Worm (Caenorhabditis elegans) whole organism, late embryonic: Measurements from ENCODE around the gene D1054.8.
A peak's percentile ranks its signal among the peaks of the same experiment; 100 is the strongest.

ENCODE experiments used
- C38D4.7 ChIP-seq: fragments of 200-800 bp; sonication (Bioruptor generic); optimal IDR thresholded peaks from 2 replicates; lab custom pipeline; 2018; ENCODE audit warnings: mild to moderate bottlenecking, missing genetic modification characterization, moderate library complexity, missing compliant biosample characterization
- K09A11.1 ChIP-seq: sonication (generic microtip); optimal IDR thresholded peaks from 2 replicates; lab custom pipeline; 2017; ENCODE audit warnings: antibody characterized with exemption, mild to moderate bottlenecking, missing genetic modification characterization, missing compliant biosample characterization; ENCODE audit not compliant: insufficient read depth
- ceh-14 ChIP-seq: sonication (generic microtip); optimal IDR thresholded peaks from 2 replicates; lab custom pipeline; 2016; ENCODE audit warnings: missing genotype, missing genetic modification characterization, missing compliant biosample characterization
- ceh-19 ChIP-seq: fragments of 200-800 bp; sonication (Bioruptor generic); optimal IDR thresholded peaks from 2 replicates; lab custom pipeline; 2018; ENCODE audit warnings: mild to moderate bottlenecking, missing genetic modification characterization, missing compliant biosample characterization
- ceh-22 ChIP-seq: sonication (generic microtip); optimal IDR thresholded peaks from 2 replicates; lab custom pipeline; 2017; ENCODE audit warnings: missing biosample characterization, missing genetic modification characterization
- ceh-24 ChIP-seq: sonication (generic microtip); optimal IDR thresholded peaks from 2 replicates; lab custom pipeline; 2016; ENCODE audit warnings: mild to moderate bottlenecking, missing genetic modification characterization, missing compliant biosample characterization
- ceh-31 ChIP-seq: sonication (generic microtip); optimal IDR thresholded peaks from 2 replicates; lab custom pipeline; 2016; ENCODE audit warnings: missing genetic modification characterization, missing compliant biosample characterization
- ceh-9 ChIP-seq: sonication (generic microtip); optimal IDR thresholded peaks from 2 replicates; lab custom pipeline; 2016; ENCODE audit warnings: mild to moderate bottlenecking, missing genetic modification characterization, inconsistent platforms, missing compliant biosample characterization
- che-1 ChIP-seq: sonication (generic microtip); optimal IDR thresholded peaks from 2 replicates; lab custom pipeline; 2016; ENCODE audit warnings: mild to moderate bottlenecking, missing genetic modification characterization, missing compliant biosample characterization
- dve-1 ChIP-seq: sonication (generic microtip); optimal IDR thresholded peaks from 2 replicates; lab custom pipeline; 2017; ENCODE audit warnings: antibody characterized with exemption, mild to moderate bottlenecking, missing genetic modification characterization, missing compliant biosample characterization
- elt-2 ChIP-seq: sonication (generic microtip); optimal IDR thresholded peaks from 2 replicates; lab custom pipeline; 2016; ENCODE audit warnings: missing genetic modification reagents, missing genetic modification characterization, missing compliant biosample characterization
- elt-4 ChIP-seq: sonication (generic microtip); optimal IDR thresholded peaks from 2 replicates; lab custom pipeline; 2016; ENCODE audit warnings: missing genetic modification characterization, missing compliant biosample characterization
- ets-4 ChIP-seq: sonication (generic microtip); optimal IDR thresholded peaks from 2 replicates; lab custom pipeline; 2016; ENCODE audit warnings: missing genetic modification characterization, missing compliant biosample characterization
- fax-1 ChIP-seq: sonication (generic microtip); optimal IDR thresholded peaks from 2 replicates; lab custom pipeline; 2016; ENCODE audit warnings: missing genotype, missing genetic modification characterization, missing compliant biosample characterization
- fkh-10 ChIP-seq: fragments of 150-350 bp; optimal IDR thresholded peaks from 2 replicates; lab custom pipeline; 2014; ENCODE audit warnings: missing biosample characterization, missing genetic modification reagents, missing genetic modification characterization
- fkh-6 ChIP-seq: sonication (generic microtip); optimal IDR thresholded peaks from 2 replicates; lab custom pipeline; 2016; ENCODE audit warnings: missing genetic modification characterization, missing compliant biosample characterization
- hlh-13 ChIP-seq: fragments of 200-800 bp; sonication (Bioruptor generic); optimal IDR thresholded peaks from 2 replicates; lab custom pipeline; 2018; ENCODE audit warnings: mild to moderate bottlenecking, missing genetic modification characterization, missing compliant biosample characterization
- hlh-15 ChIP-seq: sonication (generic microtip); optimal IDR thresholded peaks from 2 replicates; lab custom pipeline; 2016; ENCODE audit warnings: missing genetic modification characterization, missing compliant biosample characterization
- hlh-30 ChIP-seq: sonication (generic microtip); optimal IDR thresholded peaks from 2 replicates; lab custom pipeline; 2017; ENCODE audit warnings: antibody characterized with exemption, missing genetic modification characterization, missing compliant biosample characterization; ENCODE audit not compliant: insufficient read depth
- hlh-6 ChIP-seq: sonication (generic microtip); optimal IDR thresholded peaks from 2 replicates; lab custom pipeline; 2016; ENCODE audit warnings: missing genotype, missing genetic modification characterization, missing compliant biosample characterization
- hlh-8 ChIP-seq: sonication (generic microtip); optimal IDR thresholded peaks from 2 replicates; lab custom pipeline; 2016; ENCODE audit warnings: missing genotype, missing genetic modification characterization, missing compliant biosample characterization
- lim-6 ChIP-seq: sonication (generic microtip); optimal IDR thresholded peaks from 2 replicates; lab custom pipeline; 2016; ENCODE audit warnings: missing genetic modification characterization, missing compliant biosample characterization
- lin-11 ChIP-seq: fragments of 200-800 bp; sonication (Bioruptor generic); optimal IDR thresholded peaks from 2 replicates; lab custom pipeline; 2018; ENCODE audit warnings: mild to moderate bottlenecking, missing genetic modification characterization, missing compliant biosample characterization
- nfya-1 ChIP-seq: sonication (generic microtip); optimal IDR thresholded peaks from 2 replicates; lab custom pipeline; 2017; ENCODE audit warnings: missing genetic modification characterization, mild to moderate bottlenecking, missing compliant biosample characterization, antibody characterized with exemption, moderate library complexity
- nhr-11 ChIP-seq: fragments of 150-350 bp; optimal IDR thresholded peaks from 2 replicates; lab custom pipeline; 2014; ENCODE audit warnings: missing biosample characterization, missing genetic modification characterization
- npax-4 ChIP-seq: sonication (generic microtip); optimal IDR thresholded peaks from 2 replicates; lab custom pipeline; 2016; ENCODE audit warnings: missing genetic modification characterization, missing compliant biosample characterization
- odd-2 ChIP-seq: sonication (generic microtip); optimal IDR thresholded peaks from 2 replicates; lab custom pipeline; 2017; ENCODE audit warnings: antibody characterized with exemption, mild to moderate bottlenecking, missing genetic modification characterization, missing compliant biosample characterization
- pha-2 ChIP-seq: sonication (generic microtip); optimal IDR thresholded peaks from 2 replicates; lab custom pipeline; 2017; ENCODE audit warnings: mild to moderate bottlenecking, missing genetic modification characterization, missing compliant biosample characterization
- pha-4 ChIP-seq: fragments of 150-350 bp; optimal IDR thresholded peaks from 2 replicates; lab custom pipeline; 2018; ENCODE audit warnings: missing biosample characterization, missing genetic modification reagents, missing genetic modification characterization
- pqm-1 ChIP-seq: sonication (generic microtip); optimal IDR thresholded peaks from 2 replicates; lab custom pipeline; 2016; ENCODE audit warnings: missing genetic modification characterization, missing compliant biosample characterization
- ref-2 ChIP-seq: sonication (generic microtip); optimal IDR thresholded peaks from 2 replicates; lab custom pipeline; 2016; ENCODE audit warnings: missing genetic modification characterization, missing compliant biosample characterization
- sox-2 ChIP-seq: fragments of 200-800 bp; sonication (Bioruptor generic); IDR thresholded peaks from 2 replicates; pipeline ENCODE4 v1.3.6; 2022; ENCODE audit warnings: missing genetic modification reagents, missing genetic modification characterization, missing compliant biosample characterization
- syd-9 ChIP-seq: sonication (generic microtip); optimal IDR thresholded peaks from 2 replicates; lab custom pipeline; 2016; ENCODE audit warnings: mild to moderate bottlenecking, missing genetic modification characterization, moderate library complexity, missing compliant biosample characterization
- tbx-2 ChIP-seq: sonication (generic microtip); optimal IDR thresholded peaks from 2 replicates; lab custom pipeline; 2016; ENCODE audit warnings: missing genetic modification characterization, missing compliant biosample characterization
- tbx-7 ChIP-seq: sonication (generic microtip); optimal IDR thresholded peaks from 2 replicates; lab custom pipeline; 2016; ENCODE audit warnings: missing genotype, missing genetic modification characterization, missing compliant biosample characterization
- unc-42 ChIP-seq: sonication (generic microtip); optimal IDR thresholded peaks from 2 replicates; lab custom pipeline; 2016; ENCODE audit warnings: missing genotype, missing genetic modification characterization, missing compliant biosample characterization
- unc-55 ChIP-seq: sonication (generic microtip); optimal IDR thresholded peaks from 2 replicates; lab custom pipeline; 2017; ENCODE audit warnings: missing biosample characterization, missing genetic modification reagents, missing genetic modification characterization
- ztf-16 ChIP-seq: sonication (generic microtip); optimal IDR thresholded peaks from 2 replicates; lab custom pipeline; 2017; ENCODE audit warnings: missing genetic modification characterization, missing compliant biosample characterization

D1054.8 gene

ce11 chrV:10770026-10770425 lies 14.1 kb upstream of the D1054.8 start, which contains the start of the genes D1054.1 and pas-2:
D1054.1 (minus strand) TSS chrV:10770217.
pas-2 (plus strand) TSS chrV:10770368.
- peak; percentile 90 for TF ChIP-seq unc-42 (tag; lab: Kevin White, UChicago)
- TF ChIP-seq unc-55 (GFP tag; lab: Kevin White, UChicago), result no peak
- TF ChIP-seq, all 69 proteins: peak for 1

- TF ChIP-seq che-1 (tag; lab: Kevin White, UChicago), result no peak
- no peak for TF ChIP-seq lim-6 (tag; lab: Kevin White, UChicago)
- TF ChIP-seq odd-2 (tag; lab: Kevin White, UChicago), result no peak
- no peak for TF ChIP-seq ceh-9
- no peak for TF ChIP-seq ref-2 (tag; lab: Kevin White, UChicago)
Observed at ce11 chrV:10771390-10771789, 12.7 kb upstream of the D1054.8 start, which contains the start of gene D1054.3. D1054.3 (plus strand) TSS chrV:10771451.

- TF ChIP-seq tbx-2 (tag; lab: Kevin White, UChicago), result no peak
- no peak for TF ChIP-seq ceh-22 (tag; lab: Kevin White, UChicago)
- TF ChIP-seq elt-4 (tag; lab: Kevin White, UChicago), result no peak
- no peak for TF ChIP-seq sox-2
- TF ChIP-seq pha-4, result no peak
- no peak for TF ChIP-seq ceh-24
- TF ChIP-seq ets-4 (tag; lab: Kevin White, UChicago), result no peak
- TF ChIP-seq ceh-14 (tag; lab: Kevin White, UChicago), result no peak
- no peak for TF ChIP-seq fkh-10 (GFP tag; lab: Kevin White, UChicago)
- no peak for TF ChIP-seq nfya-1 (tag; lab: Kevin White, UChicago)
Observed at ce11 chrV:10773216-10773615, 10.9 kb upstream of the D1054.8 start.

- TF ChIP-seq elt-2, result peak; percentile 56
- TF ChIP-seq lim-6 (tag; lab: Kevin White, UChicago), result no peak
- no peak for TF ChIP-seq fax-1 (tag; lab: Kevin White, UChicago)
- TF ChIP-seq tbx-2 (tag; lab: Kevin White, UChicago), result no peak
Observed at ce11 chrV:10776528-10777055, 7.5 kb upstream of the D1054.8 start, which contains the start of gene D1054.5. D1054.5 (minus strand) TSS chrV:10776578.

- no peak for TF ChIP-seq C38D4.7
- no peak for TF ChIP-seq syd-9 (tag; lab: Kevin White, UChicago)
- no peak for TF ChIP-seq unc-42 (tag; lab: Kevin White, UChicago)
- no peak for TF ChIP-seq fkh-10 (GFP tag; lab: Kevin White, UChicago)
- TF ChIP-seq hlh-8 (tag; lab: Kevin White, UChicago), result no peak
- no peak for TF ChIP-seq hlh-15
- TF ChIP-seq nhr-11 (tag; lab: Kevin White, UChicago), result no peak
- TF ChIP-seq ref-2 (tag; lab: Kevin White, UChicago), result no peak
- no peak for TF ChIP-seq che-1 (tag; lab: Kevin White, UChicago)
- no peak for TF ChIP-seq ceh-22 (tag; lab: Kevin White, UChicago)
- no peak for TF ChIP-seq hlh-30
Observed at ce11 chrV:10790921-10791320, 6.8 kb downstream of the D1054.8 start, which contains the start of gene D1054.9. D1054.9 (minus strand) TSS chrV:10791057.

- TF ChIP-seq dve-1 (tag; lab: Kevin White, UChicago) (no peak), ceh-31 (tag; lab: Kevin White, UChicago) (no peak)
- TF ChIP-seq, all 69 proteins: peak for 0
Observed at ce11 chrV:10792775-10793174, 8.7 kb downstream of the D1054.8 start, which contains the start of gene D1054.10. D1054.10 (minus strand) TSS chrV:10792875.

ce11 chrV:10793498-10793897 lies 9.4 kb downstream of the D1054.8 start, which contains the start of gene ule-3:
ule-3 (plus strand) TSS chrV:10793798.
- TF ChIP-seq npax-4 (no peak), fkh-10 (GFP tag; lab: Kevin White, UChicago) (no peak), pqm-1 (no peak), fkh-6 (tag; lab: Kevin White, UChicago) (no peak), pha-2 (tag; lab: Kevin White, UChicago) (no peak), hlh-6 (tag; lab: Kevin White, UChicago) (no peak), ref-2 (tag; lab: Kevin White, UChicago) (no peak), hlh-13 (no peak), ztf-16 (tag; lab: Kevin White, UChicago) (no peak), hlh-8 (tag; lab: Kevin White, UChicago) (no peak), ceh-31 (tag; lab: Kevin White, UChicago) (no peak), che-1 (tag; lab: Kevin White, UChicago) (no peak), nfya-1 (tag; lab: Kevin White, UChicago) (no peak), unc-55 (GFP tag; lab: Kevin White, UChicago) (no peak), K09A11.1 (no peak), tbx-7 (tag; lab: Kevin White, UChicago) (no peak), ceh-9 (no peak), elt-2 (no peak), ceh-19 (GFP tag; lab: Kevin White, UChicago) (no peak), lin-11 (no peak)
